Worm (Caenorhabditis elegans) whole organism, early embryonic: ENCODE data around the gene clec-161.

Experiments
- B0310.2 ChIP-seq: sonication (generic microtip); optimal IDR thresholded peaks from 2 replicates; lab custom pipeline; 2016; ENCODE audit warnings: mild to moderate bottlenecking, missing genetic modification characterization, missing compliant biosample characterization
- F13C5.2 ChIP-seq: sonication (generic microtip); optimal IDR thresholded peaks from 2 replicates; lab custom pipeline; 2017; ENCODE audit warnings: mild to moderate bottlenecking, missing genetic modification characterization, inconsistent platforms, missing compliant biosample characterization
- aly-1 ChIP-seq: sonication (generic microtip); optimal IDR thresholded peaks from 2 replicates; lab custom pipeline; 2016; ENCODE audit warnings: missing genetic modification characterization, missing compliant biosample characterization
- ama-1 ChIP-seq: fragments of 150-350 bp; optimal IDR thresholded peaks from 2 replicates; lab custom pipeline; 2014
- ceh-13 ChIP-seq: fragments of 200-800 bp; sonication (Bioruptor generic); optimal IDR thresholded peaks from 2 replicates; lab custom pipeline; 2018; ENCODE audit warnings: mild to moderate bottlenecking, missing genetic modification characterization, missing compliant biosample characterization
- ceh-36 ChIP-seq: sonication (generic microtip); optimal IDR thresholded peaks from 2 replicates; lab custom pipeline; 2016; ENCODE audit warnings: missing genetic modification characterization, inconsistent platforms, missing compliant biosample characterization
- ets-7 ChIP-seq: sonication (generic microtip); optimal IDR thresholded peaks from 2 replicates; lab custom pipeline; 2016; ENCODE audit warnings: missing genotype, missing genetic modification characterization, missing compliant biosample characterization
- flt-1 ChIP-seq: fragments of 200-800 bp; sonication (Bioruptor generic); IDR thresholded peaks from 2 replicates; pipeline ENCODE4 v1.3.6; 2022; ENCODE audit warnings: missing genetic modification characterization, missing compliant biosample characterization
- hmbx-1 ChIP-seq: sonication (generic microtip); optimal IDR thresholded peaks from 2 replicates; lab custom pipeline; 2016; ENCODE audit warnings: mild to moderate bottlenecking, missing genetic modification characterization, missing compliant biosample characterization
- hmg-4 ChIP-seq: fragments of 200-800 bp; sonication (Bioruptor generic); optimal IDR thresholded peaks from 2 replicates; lab custom pipeline; 2018; ENCODE audit warnings: mild to moderate bottlenecking, missing genetic modification characterization, missing compliant biosample characterization
- hnd-1 ChIP-seq: sonication (generic microtip); optimal IDR thresholded peaks from 2 replicates; lab custom pipeline; 2016; ENCODE audit warnings: missing genetic modification characterization, missing compliant biosample characterization
- pes-1 ChIP-seq: fragments of 200-800 bp; sonication (Bioruptor generic); IDR thresholded peaks from 2 replicates; pipeline ENCODE4 v1.3.6; 2022; ENCODE audit warnings: missing genetic modification reagents, missing genetic modification characterization, missing compliant biosample characterization
- scrt-1 ChIP-seq: fragments of 200-800 bp; sonication (Bioruptor generic); IDR thresholded peaks from 2 replicates; pipeline ENCODE4 v1.3.6; 2022; ENCODE audit warnings: missing genetic modification characterization, missing compliant biosample characterization
- sea-1 ChIP-seq: fragments of 200-800 bp; sonication (Bioruptor generic); conservative IDR thresholded peaks from 2 replicates; pipeline ENCODE4 v1.3.6; 2022; ENCODE audit warnings: missing genetic modification characterization, missing compliant biosample characterization
- tbx-11 ChIP-seq: fragments of 200-800 bp; sonication (Bioruptor generic); IDR thresholded peaks from 2 replicates; pipeline ENCODE4 v1.3.6; 2022; ENCODE audit warnings: missing genetic modification characterization, missing compliant biosample characterization
- tbx-37 ChIP-seq: fragments of 200-800 bp; sonication (Bioruptor generic); conservative IDR thresholded peaks from 2 replicates; pipeline ENCODE4 v1.3.6; 2022; ENCODE audit warnings: missing genetic modification reagents, missing genetic modification characterization, missing compliant biosample characterization
- tra-4 ChIP-seq: sonication (generic microtip); optimal IDR thresholded peaks from 2 replicates; lab custom pipeline; 2017; ENCODE audit warnings: missing genetic modification characterization, missing compliant biosample characterization

The clec-161 gene

ce11 chrIII:9608650-9609049, at the start of gene clec-161:
Gene clec-161, minus strand, starts transcription at chrIII:9608750.
- no peak for TF ChIP-seq aly-1 (tag; lab: Kevin White, UChicago)
- no peak for TF ChIP-seq tbx-37 (GFP tag; lab: Robert Waterston, UW)
- no peak for TF ChIP-seq pes-1 (GFP tag; lab: Robert Waterston, UW)
- no peak for TF ChIP-seq hmg-4 (GFP tag; lab: Kevin White, UChicago)

ce11 chrIII:9655802-9656201, 47.3 kb upstream of the clec-161 start, which contains the start of gene C15H7.4:
Gene C15H7.4, minus strand, starts transcription at chrIII:9655902.
- TF ChIP-seq scrt-1 (GFP tag; lab: Robert Waterston, UW) (no peak), tbx-37 (GFP tag; lab: Robert Waterston, UW) (no peak), tra-4 (no peak), sea-1 (GFP tag; lab: Robert Waterston, UW) (no peak)

ce11 chrIII:9651871-9652270, 43.3 kb upstream of the clec-161 start, which contains the start of gene C15H7.3:
Gene C15H7.3, minus strand, starts transcription at chrIII:9651971.
- TF ChIP-seq aly-1 (tag; lab: Kevin White, UChicago) = no peak
- TF ChIP-seq ets-7 (tag; lab: Kevin White, UChicago) = no peak
- TF ChIP-seq sea-1 (GFP tag; lab: Robert Waterston, UW) = no peak
- no peak for TF ChIP-seq pes-1 (GFP tag; lab: Robert Waterston, UW)
- TF ChIP-seq scrt-1 (GFP tag; lab: Robert Waterston, UW) = no peak
- no peak for TF ChIP-seq hnd-1 (tag; lab: Kevin White, UChicago)
- TF ChIP-seq flt-1 = no peak
- TF ChIP-seq hmg-4 (GFP tag; lab: Kevin White, UChicago) = no peak
- no peak for TF ChIP-seq ama-1

- TF ChIP-seq ama-1 = no peak
These were observed 38.0 kb upstream of the clec-161 start for ce11 chrIII:9646440-9647021.

ce11 chrIII:9645099-9645498, 36.5 kb upstream of the clec-161 start:
- TF ChIP-seq F13C5.2 (tag; lab: Kevin White, UChicago) = no peak
- no peak for TF ChIP-seq sea-1 (GFP tag; lab: Robert Waterston, UW)
- TF ChIP-seq tbx-11 (GFP tag; lab: Robert Waterston, UW) = no peak
- TF ChIP-seq hmg-4 (GFP tag; lab: Kevin White, UChicago) = no peak
- TF ChIP-seq aly-1 (tag; lab: Kevin White, UChicago) = no peak
- no peak for TF ChIP-seq pes-1 (GFP tag; lab: Robert Waterston, UW)
- no peak for TF ChIP-seq tra-4
- TF ChIP-seq tbx-37 (GFP tag; lab: Robert Waterston, UW) = no peak
- no peak for TF ChIP-seq flt-1
- TF ChIP-seq ceh-36 = no peak
- no peak for TF ChIP-seq scrt-1 (GFP tag; lab: Robert Waterston, UW)
- TF ChIP-seq hmbx-1 = no peak
- TF ChIP-seq B0310.2 (tag; lab: Kevin White, UChicago) = no peak
- TF ChIP-seq ama-1 = no peak
- no peak for TF ChIP-seq ets-7 (tag; lab: Kevin White, UChicago)
- no peak for TF ChIP-seq hnd-1 (tag; lab: Kevin White, UChicago)
- TF ChIP-seq ceh-13 = no peak

- TF ChIP-seq hnd-1 (tag; lab: Kevin White, UChicago) (no peak), ceh-36 (no peak), tbx-37 (GFP tag; lab: Robert Waterston, UW) (no peak), aly-1 (tag; lab: Kevin White, UChicago) (no peak), hmg-4 (GFP tag; lab: Kevin White, UChicago) (peak; percentile 6)
These were observed 33.6 kb upstream of the clec-161 start for ce11 chrIII:9642110-9642509.

ce11 chrIII:9639281-9640050, 30.9 kb upstream of the clec-161 start:
- no peak for TF ChIP-seq ceh-36
- TF ChIP-seq ama-1 = no peak
- no peak for TF ChIP-seq ets-7 (tag; lab: Kevin White, UChicago)
- no peak for TF ChIP-seq B0310.2 (tag; lab: Kevin White, UChicago)
- TF ChIP-seq sea-1 (GFP tag; lab: Robert Waterston, UW) = no peak
- TF ChIP-seq ceh-13 = no peak
- no peak for TF ChIP-seq tbx-37 (GFP tag; lab: Robert Waterston, UW)
- TF ChIP-seq scrt-1 (GFP tag; lab: Robert Waterston, UW) = no peak
- no peak for TF ChIP-seq hmbx-1
- TF ChIP-seq tbx-11 (GFP tag; lab: Robert Waterston, UW) = no peak
- no peak for TF ChIP-seq hnd-1 (tag; lab: Kevin White, UChicago)
- no peak for TF ChIP-seq pes-1 (GFP tag; lab: Robert Waterston, UW)
- TF ChIP-seq aly-1 (tag; lab: Kevin White, UChicago) = no peak
- no peak for TF ChIP-seq flt-1

- TF ChIP-seq ceh-13 = no peak
These were observed 29.7 kb upstream of the clec-161 start for ce11 chrIII:9638159-9638754.
